Fruit fly (Drosophila melanogaster): Measurements from ENCODE around the gene CG31279.

The CG31279 gene

DNA sequence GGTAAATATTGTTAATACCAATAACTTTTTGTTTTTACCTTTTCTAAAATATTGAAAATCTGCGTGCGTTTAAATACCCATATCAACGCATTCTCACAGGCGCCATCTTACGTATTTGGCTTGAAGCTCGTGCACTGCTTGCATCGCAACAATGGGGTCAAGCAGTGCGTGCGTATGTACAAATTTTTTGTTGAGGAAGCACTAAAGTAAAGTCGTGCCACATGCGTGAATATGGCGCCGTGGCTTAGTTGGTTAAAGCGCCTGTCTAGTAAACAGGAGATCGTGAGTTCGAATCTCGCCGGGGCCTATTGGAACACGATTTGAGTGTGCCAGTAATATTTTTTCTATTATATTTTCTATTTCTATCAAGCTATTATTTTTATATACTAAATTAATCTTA, 1.2 kb downstream of the CG31279 start (continued):
- no peak for TF ChIP-seq en (GFP tag; optimal IDR thresholded peaks at IDR 0.05)
- no peak for TF ChIP-seq Fer3 (tag; optimal IDR thresholded peaks at IDR 0.05)
- peak; percentile 78 for TF ChIP-seq CG32532 (GFP tag; IDR thresholded peaks at IDR 0.05)
- peak; percentile 76 for TF ChIP-seq CG7963 (GFP tag; IDR thresholded peaks at IDR 0.05; ENCODE audit: partially characterized antibody)
- no peak for TF ChIP-seq Hey (tag; optimal IDR thresholded peaks at IDR 0.05)
- TF ChIP-seq H15 (GFP tag; IDR thresholded peaks at IDR 0.05) = no peak
- peak; percentile 56 for TF ChIP-seq grau (tag; optimal IDR thresholded peaks at IDR 0.05)
- no peak for TF ChIP-seq rib (GFP tag; IDR thresholded peaks at IDR 0.05)
- peak; percentile 27 for TF ChIP-seq Side (GFP tag; optimal IDR thresholded peaks at IDR 0.05)
- TF ChIP-seq br (optimal IDR thresholded peaks at IDR 0.05) = no peak
- no peak for TF ChIP-seq CG3838 (GFP tag; optimal IDR thresholded peaks at IDR 0.05)
- TF ChIP-seq YL-1 (GFP tag; optimal IDR thresholded peaks at IDR 0.05) = no peak
- peak; percentile 21 for TF ChIP-seq CG1647 (GFP tag; optimal IDR thresholded peaks at IDR 0.05)
- no peak for TF ChIP-seq cwo (GFP tag; optimal IDR thresholded peaks at IDR 0.05)
- no peak for TF ChIP-seq Doc2 (GFP tag; IDR thresholded peaks at IDR 0.05)
- TF ChIP-seq vvl (GFP tag; IDR thresholded peaks at IDR 0.05) = peak; percentile 76
- TF ChIP-seq bbx (GFP tag; IDR thresholded peaks at IDR 0.05; ENCODE audit: partially characterized antibody) = peak; percentile 65
- TF ChIP-seq pita (GFP tag; optimal IDR thresholded peaks at IDR 0.05) = no peak
- TF ChIP-seq run (tag; optimal IDR thresholded peaks at IDR 0.05) = no peak
- peak; percentile 55 for TF ChIP-seq MTF-1 (GFP tag; optimal IDR thresholded peaks at IDR 0.05; ENCODE audit: borderline replicate concordance)
- TF ChIP-seq Six4 (GFP tag; optimal IDR thresholded peaks at IDR 0.05) = no peak
- TF ChIP-seq Nf-YC (tag; optimal IDR thresholded peaks at IDR 0.05) = peak; percentile 33
- TF ChIP-seq peb (GFP tag; IDR thresholded peaks at IDR 0.05) = 0 out of 2 replicates have a peak, but pooled peaks have one; percentile 7
- TF ChIP-seq Dad (GFP tag; optimal IDR thresholded peaks at IDR 0.05) = peak; percentile 38
- no peak for TF ChIP-seq Asciz (GFP tag; optimal IDR thresholded peaks at IDR 0.05)
- peak; percentile 4 for TF ChIP-seq pnt (GFP tag; optimal IDR thresholded peaks at IDR 0.05)
- no peak for TF ChIP-seq CG13123 (GFP tag; optimal IDR thresholded peaks at IDR 0.05)
- no peak for TF ChIP-seq CG8478 (optimal IDR thresholded peaks at IDR 0.05)
- peak; percentile 3 for TF ChIP-seq BEAF-32 (GFP tag; optimal IDR thresholded peaks at IDR 0.05)
- no peak for TF ChIP-seq salm (tag; optimal IDR thresholded peaks at IDR 0.05)
- TF ChIP-seq CG17568 (GFP tag; optimal IDR thresholded peaks at IDR 0.05) = no peak
- TF ChIP-seq CG11456 (GFP tag; IDR thresholded peaks at IDR 0.05) = peak; percentile 87
- TF ChIP-seq CG6689 (GFP tag; IDR thresholded peaks at IDR 0.05) = 0 out of 2 replicates have a peak, but pooled peaks have one; percentile 14
- TF ChIP-seq pzg (GFP tag; optimal IDR thresholded peaks at IDR 0.05) = peak; percentile 10
- TF ChIP-seq Kr (GFP tag; optimal IDR thresholded peaks at IDR 0.05) = no peak
- no peak for TF ChIP-seq CG7271 (tag; optimal IDR thresholded peaks at IDR 0.05)
- peak; percentile 45 for TF ChIP-seq trem (tag; optimal IDR thresholded peaks at IDR 0.05)
- TF ChIP-seq CG18262 (tag; optimal IDR thresholded peaks at IDR 0.05) = peak; percentile 13
- no peak for TF ChIP-seq CG9609 (GFP tag; optimal IDR thresholded peaks at IDR 0.05)
- no peak for TF ChIP-seq CG15479 (GFP tag; optimal IDR thresholded peaks at IDR 0.05)
- no peak for TF ChIP-seq ssp (GFP tag; IDR thresholded peaks at IDR 0.05)
- TF ChIP-seq CG2120 (GFP tag; optimal IDR thresholded peaks at IDR 0.05) = peak; percentile 20
- TF ChIP-seq dan (GFP tag; IDR thresholded peaks at IDR 0.05) = no peak
- no peak for TF ChIP-seq CG7357 (GFP tag; IDR thresholded peaks at IDR 0.05)
- TF ChIP-seq Doc3 (GFP tag; IDR thresholded peaks at IDR 0.05; ENCODE audit: partially characterized antibody) = no peak
- TF ChIP-seq hth (optimal IDR thresholded peaks at IDR 0.05) = no peak
- no peak for TF ChIP-seq CG8089 (GFP tag; optimal IDR thresholded peaks at IDR 0.05)
- TF ChIP-seq zen2 (GFP tag; IDR thresholded peaks at IDR 0.05; ENCODE audit: partially characterized antibody) = peak; percentile 21; the same call in 1 of the 3 replicates
- peak; percentile 100 for TF ChIP-seq CG31365 (tag; optimal IDR thresholded peaks at IDR 0.05)
- no peak for TF ChIP-seq ro (GFP tag; IDR thresholded peaks at IDR 0.05)
- TF ChIP-seq CG11723 (GFP tag; optimal IDR thresholded peaks at IDR 0.05) = no peak
- peak; percentile 43; the same call in 2 of the 3 replicates for TF ChIP-seq Optix (GFP tag; IDR thresholded peaks at IDR 0.05)

Measured in whole organism, embryonic.